Worm (Caenorhabditis elegans) whole organism, early embryonic: Measurements from ENCODE around the gene lin-42.

Source experiments
- aly-1 ChIP-seq: sonication (generic microtip); optimal IDR thresholded peaks from 2 replicates; lab custom pipeline; 2016; ENCODE audit warnings: missing genetic modification characterization, missing compliant biosample characterization
- ama-1 ChIP-seq: fragments of 150-350 bp; optimal IDR thresholded peaks from 2 replicates; lab custom pipeline; 2014
- flt-1 ChIP-seq: fragments of 200-800 bp; sonication (Bioruptor generic); IDR thresholded peaks from 2 replicates; pipeline ENCODE4 v1.3.6; 2022; ENCODE audit warnings: missing genetic modification characterization, missing compliant biosample characterization
- hmg-4 ChIP-seq: fragments of 200-800 bp; sonication (Bioruptor generic); optimal IDR thresholded peaks from 2 replicates; lab custom pipeline; 2018; ENCODE audit warnings: mild to moderate bottlenecking, missing genetic modification characterization, missing compliant biosample characterization
- tbx-11 ChIP-seq: fragments of 200-800 bp; sonication (Bioruptor generic); IDR thresholded peaks from 2 replicates; pipeline ENCODE4 v1.3.6; 2022; ENCODE audit warnings: missing genetic modification characterization, missing compliant biosample characterization
- tbx-37 ChIP-seq: fragments of 200-800 bp; sonication (Bioruptor generic); conservative IDR thresholded peaks from 2 replicates; pipeline ENCODE4 v1.3.6; 2022; ENCODE audit warnings: missing genetic modification reagents, missing genetic modification characterization, missing compliant biosample characterization
- tra-4 ChIP-seq: sonication (generic microtip); optimal IDR thresholded peaks from 2 replicates; lab custom pipeline; 2017; ENCODE audit warnings: missing genetic modification characterization, missing compliant biosample characterization

- TF ChIP-seq aly-1 (tag; lab: Kevin White, UChicago) (no peak), hmg-4 (GFP tag; lab: Kevin White, UChicago) (no peak), tra-4 (tag; lab: Kevin White, UChicago) (no peak), ama-1 (lab: Kevin White, UChicago) (no peak), flt-1 (GFP tag; lab: Robert Waterston, UW) (no peak), tbx-11 (no peak), tbx-37 (GFP tag; lab: Robert Waterston, UW) (no peak)
Measured at ce11 chrII:1203523-1203922, 48.6 kb downstream of the lin-42 start.
